Worm (Caenorhabditis elegans) whole organism, L3 larva: Measurements from ENCODE around the gene copg-1.

Source experiments
- R02D3.7 ChIP-seq: fragments of 150-350 bp; optimal IDR thresholded peaks from 2 replicates; lab custom pipeline; 2014; ENCODE audit warnings: missing biosample characterization, missing genetic modification characterization
- ZK546.5 ChIP-seq: sonication (generic microtip); optimal IDR thresholded peaks from 2 replicates; lab custom pipeline; 2017; ENCODE audit warnings: missing biosample characterization, missing genetic modification characterization
- aly-2 ChIP-seq: fragments of 150-350 bp; optimal IDR thresholded peaks from 2 replicates; lab custom pipeline; 2014; ENCODE audit warnings: missing biosample characterization, missing genetic modification characterization
- ama-1 ChIP-seq: fragments of 150-350 bp; optimal IDR thresholded peaks from 2 replicates; lab custom pipeline; 2018
- ceh-28 ChIP-seq: fragments of 150-350 bp; optimal IDR thresholded peaks from 2 replicates; lab custom pipeline; 2014; ENCODE audit warnings: missing biosample characterization, missing genetic modification reagents, missing genetic modification characterization
- ceh-82 ChIP-seq: fragments of 150-350 bp; optimal IDR thresholded peaks from 2 replicates; lab custom pipeline; 2014; ENCODE audit warnings: missing biosample characterization, missing genetic modification characterization
- ceh-9 ChIP-seq: sonication (generic microtip); optimal IDR thresholded peaks from 2 replicates; lab custom pipeline; 2018; ENCODE audit warnings: missing biosample characterization, missing genetic modification characterization
- daf-12 ChIP-seq: fragments of 150-350 bp; optimal IDR thresholded peaks from 2 replicates; lab custom pipeline; 2014; ENCODE audit warnings: missing biosample characterization, missing genetic modification reagents, missing genetic modification characterization
- egl-27 ChIP-seq: sonication (generic microtip); optimal IDR thresholded peaks from 4 replicates; lab custom pipeline; 2017; ENCODE audit warnings: missing biosample characterization, missing genetic modification reagents, missing genetic modification characterization
- elt-1 ChIP-seq: fragments of 150-350 bp; optimal IDR thresholded peaks from 2 replicates; lab custom pipeline; 2014; ENCODE audit warnings: missing biosample characterization, missing genetic modification characterization
- elt-2 ChIP-seq: sonication (generic microtip); optimal IDR thresholded peaks from 2 replicates; lab custom pipeline; 2016; ENCODE audit warnings: missing genetic modification reagents, mild to moderate bottlenecking, missing genetic modification characterization, missing compliant biosample characterization
- elt-3 ChIP-seq, 3 experiments: fragments of 150-350 bp in 1 of 3; sonication (generic microtip) in 2 of 3; optimal IDR thresholded peaks; 2 replicates in 2 of 3; 4 replicates in 1 of 3; lab custom pipeline; 2014 to 2017; ENCODE audit warnings: missing biosample characterization in 3 of 3, missing genetic modification characterization in 3 of 3
- fkh-10 ChIP-seq: sonication (generic microtip); optimal IDR thresholded peaks from 2 replicates; lab custom pipeline; 2017; ENCODE audit warnings: missing biosample characterization, missing genetic modification reagents, missing genetic modification characterization
- fkh-2 ChIP-seq: fragments of 150-350 bp; optimal IDR thresholded peaks from 2 replicates; lab custom pipeline; 2014; ENCODE audit warnings: missing biosample characterization, missing genetic modification reagents, missing genetic modification characterization
- fos-1 ChIP-seq: fragments of 150-350 bp; optimal IDR thresholded peaks from 2 replicates; lab custom pipeline; 2014; ENCODE audit warnings: missing biosample characterization, missing genetic modification characterization
- hmg-11 ChIP-seq: sonication (generic microtip); optimal IDR thresholded peaks from 2 replicates; lab custom pipeline; 2016; ENCODE audit warnings: missing genetic modification characterization, missing compliant biosample characterization
- lin-15B ChIP-seq: fragments of 150-350 bp; optimal IDR thresholded peaks from 2 replicates; lab custom pipeline; 2014; ENCODE audit warnings: missing biosample characterization, missing genetic modification characterization
- lin-39 ChIP-seq: fragments of 150-350 bp; optimal IDR thresholded peaks from 2 replicates; lab custom pipeline; 2018; ENCODE audit warnings: missing biosample characterization, missing genetic modification reagents, missing genetic modification characterization
- mdl-1 ChIP-seq: fragments of 150-350 bp; optimal IDR thresholded peaks from 2 replicates; lab custom pipeline; 2014; ENCODE audit warnings: missing biosample characterization, missing genetic modification characterization
- nfya-1 ChIP-seq: sonication (generic microtip); optimal IDR thresholded peaks from 2 replicates; lab custom pipeline; 2017; ENCODE audit warnings: missing genetic modification characterization, mild to moderate bottlenecking, missing compliant biosample characterization, antibody characterized with exemption, moderate library complexity; ENCODE audit not compliant: insufficient read depth
- nhr-11 ChIP-seq: fragments of 150-350 bp; optimal IDR thresholded peaks from 2 replicates; lab custom pipeline; 2014; ENCODE audit warnings: missing biosample characterization, missing genetic modification characterization
- nhr-237 ChIP-seq: fragments of 150-350 bp; optimal IDR thresholded peaks from 2 replicates; lab custom pipeline; 2014; ENCODE audit warnings: missing biosample characterization, missing genetic modification characterization
- nhr-25 ChIP-seq: sonication (generic microtip); optimal IDR thresholded peaks from 2 replicates; lab custom pipeline; 2017; ENCODE audit warnings: missing biosample characterization, missing genetic modification characterization
- nhr-28 ChIP-seq: fragments of 150-350 bp; optimal IDR thresholded peaks from 2 replicates; lab custom pipeline; 2014; ENCODE audit warnings: missing biosample characterization, missing genetic modification characterization
- nhr-43 ChIP-seq: sonication (generic microtip); optimal IDR thresholded peaks from 2 replicates; lab custom pipeline; 2016; ENCODE audit warnings: mild to moderate bottlenecking, missing genetic modification characterization, missing compliant biosample characterization; ENCODE audit not compliant: poor library complexity, severe bottlenecking
- nhr-67 ChIP-seq: fragments of 150-350 bp; optimal IDR thresholded peaks from 2 replicates; lab custom pipeline; 2014; ENCODE audit warnings: missing biosample characterization, missing genetic modification characterization
- nhr-76 ChIP-seq: fragments of 150-350 bp; sonication (generic microtip); optimal IDR thresholded peaks from 5 replicates; lab custom pipeline; 2014; ENCODE audit warnings: missing biosample characterization, missing genetic modification characterization
- nhr-77 ChIP-seq: fragments of 150-350 bp; optimal IDR thresholded peaks from 2 replicates; lab custom pipeline; 2014; ENCODE audit warnings: missing biosample characterization, missing genetic modification characterization
- pha-4 ChIP-seq: fragments of 150-350 bp; optimal IDR thresholded peaks from 2 replicates; lab custom pipeline; 2014; ENCODE audit warnings: missing biosample characterization, missing genetic modification reagents, missing genetic modification characterization
- pqm-1 ChIP-seq: fragments of 150-350 bp; optimal IDR thresholded peaks from 2 replicates; lab custom pipeline; 2017; ENCODE audit warnings: missing biosample characterization, missing genetic modification characterization, inconsistent platforms
- sea-2 ChIP-seq: fragments of 150-350 bp; sonication (generic microtip); optimal IDR thresholded peaks from 4 replicates; lab custom pipeline; 2014; ENCODE audit warnings: missing biosample characterization, missing genetic modification reagents, missing genetic modification characterization
- skn-1 ChIP-seq: fragments of 150-350 bp; optimal IDR thresholded peaks from 2 replicates; lab custom pipeline; 2014; ENCODE audit warnings: missing biosample characterization, missing genetic modification characterization
- snpc-4 ChIP-seq: fragments of 150-350 bp; optimal IDR thresholded peaks from 2 replicates; lab custom pipeline; 2014; ENCODE audit warnings: missing biosample characterization, missing genetic modification characterization
- tbx-2 ChIP-seq: sonication (generic microtip); optimal IDR thresholded peaks from 2 replicates; lab custom pipeline; 2016; ENCODE audit warnings: mild to moderate bottlenecking, missing genetic modification characterization, missing compliant biosample characterization
- unc-39 ChIP-seq: sonication (generic microtip); optimal IDR thresholded peaks from 4 replicates; lab custom pipeline; 2017; ENCODE audit warnings: missing biosample characterization, missing genetic modification characterization
- unc-62 ChIP-seq: fragments of 150-350 bp; sonication (generic microtip); optimal IDR thresholded peaks from 4 replicates; lab custom pipeline; 2014; ENCODE audit warnings: missing biosample characterization, missing genetic modification reagents, missing genetic modification characterization
- ztf-11 ChIP-seq: fragments of 150-350 bp; optimal IDR thresholded peaks from 2 replicates; lab custom pipeline; 2014; ENCODE audit warnings: missing biosample characterization, missing genetic modification characterization
- ztf-4 ChIP-seq: fragments of 150-350 bp; optimal IDR thresholded peaks from 2 replicates; lab custom pipeline; 2014; ENCODE audit warnings: missing biosample characterization, missing genetic modification characterization

The copg-1 gene

ce11 chrIV:10115142-10115541, 36.6 kb upstream of the copg-1 start, which contains the start of gene C04G2.10:
C04G2.10 (plus strand) TSS chrIV:10115442.
- TF ChIP-seq mdl-1 (tag; lab: Kevin White, UChicago) (no peak), fkh-2 (no peak), nhr-28 (tag; lab: Kevin White, UChicago) (no peak), egl-27 (tag; lab: Kevin White, UChicago) (no peak), hmg-11 (tag; lab: Kevin White, UChicago) (no peak), ztf-11 (no peak), skn-1 (tag; lab: Kevin White, UChicago) (no peak), elt-2 (tag; lab: Kevin White, UChicago) (no peak), ceh-28 (tag; lab: Kevin White, UChicago) (no peak), unc-39 (tag; lab: Kevin White, UChicago) (no peak), nhr-67 (no peak), lin-15B (tag; lab: Kevin White, UChicago) (no peak), snpc-4 (tag; lab: Kevin White, UChicago) (no peak), fkh-10 (GFP tag; lab: Kevin White, UChicago) (no peak), ceh-82 (tag; lab: Kevin White, UChicago) (no peak), elt-1 (tag; lab: Kevin White, UChicago) (no peak), nhr-77 (tag; lab: Kevin White, UChicago) (no peak), tbx-2 (no peak), nhr-43 (tag; lab: Kevin White, UChicago) (no peak), aly-2 (tag; lab: Kevin White, UChicago) (no peak)

- TF ChIP-seq nhr-76 (tag; lab: Kevin White, UChicago) (no peak), egl-27 (tag; lab: Kevin White, UChicago) (no peak), elt-1 (tag; lab: Kevin White, UChicago) (no peak), ztf-11 (no peak), lin-39 (no peak), tbx-2 (no peak), elt-3 (tag; optimal IDR thresholded peaks at IDR 0.05; lab: Kevin White, UChicago) (no peak), hmg-11 (tag; lab: Kevin White, UChicago) (no peak), ztf-4 (tag; lab: Kevin White, UChicago) (no peak), snpc-4 (tag; lab: Kevin White, UChicago) (no peak)
Measured at ce11 chrIV:10116765-10117164, 35.0 kb upstream of the copg-1 start.

DNA sequence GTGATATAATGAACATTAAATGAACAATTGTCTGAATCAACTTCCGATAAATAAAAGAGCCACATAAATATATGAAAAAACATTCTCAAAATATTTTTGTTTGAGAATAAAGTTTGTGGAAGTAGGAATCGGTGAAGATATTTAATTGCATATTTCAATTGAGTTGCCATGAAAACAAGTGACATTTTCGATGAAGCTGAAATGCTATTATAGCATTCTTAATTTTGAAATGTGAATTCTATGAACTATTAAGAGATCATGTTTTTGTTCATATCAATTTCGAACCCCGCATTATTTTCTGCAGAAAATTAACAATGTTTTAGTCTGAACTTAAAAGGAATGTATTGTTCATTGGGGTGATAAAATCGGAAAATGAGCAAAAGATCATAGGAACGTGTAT, 29.5 kb upstream of the copg-1 start, which contains the start of gene irld-21:
TSS of gene irld-21 (minus strand) at position 101 of the 400 bp plus-strand sequence.
- TF ChIP-seq nfya-1 (tag; lab: Kevin White, UChicago) (no peak), lin-15B (tag; lab: Kevin White, UChicago) (no peak), nhr-25 (tag; lab: Kevin White, UChicago) (no peak), nhr-67 (no peak), hmg-11 (tag; lab: Kevin White, UChicago) (no peak), skn-1 (tag; lab: Kevin White, UChicago) (no peak), R02D3.7 (no peak), ceh-82 (tag; lab: Kevin White, UChicago) (no peak)
- TF ChIP-seq, all 47 proteins: peak for 0

ce11 chrIV:10126544-10126943, 25.2 kb upstream of the copg-1 start, which contains the start of gene ctf-18:
ctf-18 (minus strand) TSS chrIV:10126644.
- no peak for TF ChIP-seq snpc-4 (tag; lab: Kevin White, UChicago)

ce11 chrIV:10128446-10128845, 23.3 kb upstream of the copg-1 start:
- TF ChIP-seq sea-2, result no peak
- no peak for TF ChIP-seq ztf-4 (tag; lab: Kevin White, UChicago)
- TF ChIP-seq nhr-67, result no peak
- TF ChIP-seq skn-1 (tag; lab: Kevin White, UChicago), result no peak

DNA sequence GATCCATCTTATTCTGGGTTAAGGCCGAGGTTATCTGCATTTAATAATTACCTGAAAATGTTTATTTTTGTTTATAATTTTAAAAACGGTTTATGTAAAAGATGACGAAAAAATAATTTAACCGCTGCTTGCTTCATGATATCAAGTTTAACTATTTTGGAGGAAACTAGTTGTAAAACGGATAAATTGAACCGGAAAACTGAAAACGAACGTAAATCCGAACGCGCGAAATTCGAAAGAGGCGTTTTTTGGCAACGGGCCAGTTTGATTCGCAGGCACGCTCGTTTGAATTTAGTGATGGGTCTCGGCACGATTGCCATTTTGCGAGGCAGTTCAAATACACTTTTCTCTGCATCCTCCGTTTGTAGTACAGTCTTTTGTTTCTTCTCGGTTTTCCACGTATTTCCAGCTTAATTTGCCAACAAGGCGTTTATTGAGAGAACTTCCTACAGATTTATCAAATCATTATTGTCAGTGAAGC, 22.8 kb upstream of the copg-1 start, which contains the start of the genes gtbp-1 and K08F4.3:
TSS of gene gtbp-1 (minus strand) at position 51 of the 481 bp plus-strand sequence.
TSS of gene K08F4.3 (plus strand) at position 352 of the 481 bp plus-strand sequence.
- TF ChIP-seq nhr-28 (tag; lab: Kevin White, UChicago) (no peak), pha-4 (peak; percentile 88), nhr-43 (tag; lab: Kevin White, UChicago) (peak; percentile 28), sea-2 (no peak), ztf-4 (tag; lab: Kevin White, UChicago) (no peak), nhr-25 (tag; lab: Kevin White, UChicago) (peak; percentile 81), unc-62 (GFP tag; lab: Kevin White, UChicago) (no peak), fkh-2 (no peak), ceh-9 (no peak), ZK546.5 (tag; lab: Kevin White, UChicago) (peak; percentile 51), nhr-11 (tag; lab: Kevin White, UChicago) (no peak), ama-1 (lab: Kevin White, UChicago) (peak; percentile 23), skn-1 (tag; lab: Kevin White, UChicago) (no peak), ztf-11 (no peak), nhr-237 (tag; lab: Kevin White, UChicago) (no peak), egl-27 (tag; lab: Kevin White, UChicago) (no peak), lin-39 (peak; percentile 77), nhr-67 (no peak), ceh-82 (tag; lab: Kevin White, UChicago) (peak; percentile 20), daf-12 (tag; lab: Kevin White, UChicago) (no peak), aly-2 (tag; lab: Kevin White, UChicago) (no peak), elt-1 (tag; lab: Kevin White, UChicago) (no peak), pqm-1 (tag; lab: Kevin White, UChicago) (peak; percentile 28), R02D3.7 (peak; percentile 20), elt-3 (tag; optimal IDR thresholded peaks at IDR 0.05; lab: Kevin White, UChicago) (peak in 1 of 3 experiments; percentile 12), nfya-1 (tag; lab: Kevin White, UChicago) (peak; percentile 90), nhr-77 (tag; lab: Kevin White, UChicago) (no peak), fos-1 (tag; lab: Kevin White, UChicago) (no peak), snpc-4 (tag; lab: Kevin White, UChicago) (peak; percentile 42)
